Worm (Caenorhabditis elegans) whole organism, L4/young adult: Measurements from ENCODE around the gene Y79H2A.3.

Experiments
- W03F9.2 ChIP-seq: fragments of 150-350 bp; optimal IDR thresholded peaks from 2 replicates; lab custom pipeline; 2014; ENCODE audit warnings: missing biosample characterization, missing genetic modification characterization
- dao-5 ChIP-seq: sonication (generic microtip); optimal IDR thresholded peaks from 2 replicates; lab custom pipeline; 2016; ENCODE audit warnings: missing genotype, missing genetic modification characterization, moderate library complexity, missing compliant biosample characterization
- him-1 ChIP-seq: sonication (generic microtip); optimal IDR thresholded peaks from 2 replicates; lab custom pipeline; 2016; ENCODE audit warnings: missing genotype, missing genetic modification reagents, missing genetic modification characterization, missing compliant biosample characterization

- TF ChIP-seq him-1 (tag; lab: Kevin White, UChicago): no peak
- no peak for TF ChIP-seq dao-5 (tag; lab: Kevin White, UChicago)
- no peak for TF ChIP-seq W03F9.2 (tag; lab: Kevin White, UChicago)
Measured at ce11 chrIII:11999543-11999942, 52.6 kb downstream of the Y79H2A.3 start.
